Worm (Caenorhabditis elegans): ENCODE measurements around the gene nspc-13.
A peak's percentile ranks its signal among the peaks of the same experiment; 100 is the strongest.
"Not testable (repeated sequence)": the region's sequence is repeated elsewhere in the genome, so short reads cannot be mapped to it uniquely, and the experiment has no call there.

The nspc-13 gene

DNA sequence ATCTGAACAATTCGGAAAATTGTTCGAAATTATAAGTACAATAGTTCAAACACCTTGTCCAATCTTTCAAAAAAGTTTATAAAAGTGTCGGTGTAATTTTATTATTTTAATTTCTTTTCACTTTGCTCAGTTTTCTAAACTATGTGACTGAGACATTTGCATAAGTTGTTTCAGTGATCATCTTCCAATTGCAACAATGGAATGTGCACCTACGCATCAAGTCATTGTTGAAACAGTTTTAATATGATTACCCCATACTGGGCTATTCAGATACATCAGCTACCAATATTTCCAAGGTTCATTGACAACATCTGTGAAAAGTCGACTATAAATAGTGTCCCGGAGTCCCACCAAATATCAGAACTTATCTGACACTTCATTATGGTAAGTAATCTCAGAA lies at the start of gene nspc-13:
Gene nspc-13 (plus strand): TSS at position 301 of the 400 bp plus-strand sequence.
- TF ChIP-seq blmp-1 (tag; optimal IDR thresholded peaks at IDR 0.05) (no peak), pqm-1 (tag; optimal IDR thresholded peaks at IDR 0.05) (no peak), efl-1 (optimal IDR thresholded peaks at IDR 0.05) (no peak), efl-1 (GFP tag; optimal IDR thresholded peaks at IDR 0.05 in 1 of 2) (no peak), ceh-90 (tag; optimal IDR thresholded peaks at IDR 0.05) (no peak), zip-4 (GFP tag; optimal IDR thresholded peaks at IDR 0.05) (no peak), grh-1 (GFP tag; IDR thresholded peaks at IDR 0.05) (no peak), nhr-237 (tag; optimal IDR thresholded peaks at IDR 0.05) (no peak), efl-3 (GFP tag; optimal IDR thresholded peaks at IDR 0.05) (no peak), ceh-88 (GFP tag; IDR thresholded peaks at IDR 0.05) (no peak)

DNA sequence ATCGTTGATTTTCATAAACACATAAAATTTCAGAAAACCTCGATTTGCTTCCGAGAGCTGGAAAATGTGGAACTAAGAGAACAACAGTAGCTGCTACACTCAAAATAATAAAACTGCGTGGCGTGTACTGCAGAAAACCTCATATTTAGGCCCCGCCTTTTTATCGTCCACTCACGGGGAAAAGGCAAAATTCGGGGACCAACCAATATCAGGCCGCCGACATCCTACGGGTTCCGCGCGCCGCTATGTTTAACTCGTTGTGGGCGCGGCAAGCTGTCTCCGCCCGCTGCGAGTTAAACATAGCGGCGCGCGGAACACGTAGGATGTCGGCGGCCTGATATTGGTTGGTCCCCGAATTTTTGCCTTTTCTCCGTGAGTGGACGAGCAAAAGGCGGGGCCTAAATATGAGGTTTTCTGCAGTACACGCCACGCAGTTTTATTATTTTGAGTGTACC lies 49.2 kb upstream of the nspc-13 start, which contains the start of gene F17A2.16:
Gene F17A2.16 (plus strand): TSS at position 405 of the 455 bp plus-strand sequence.
- not testable (repeated sequence) for TF ChIP-seq efl-1 (optimal IDR thresholded peaks at IDR 0.05); efl-1 (GFP tag; optimal IDR thresholded peaks at IDR 0.05 in 1 of 2); ceh-90 (tag; optimal IDR thresholded peaks at IDR 0.05); nhr-85 (tag)

DNA sequence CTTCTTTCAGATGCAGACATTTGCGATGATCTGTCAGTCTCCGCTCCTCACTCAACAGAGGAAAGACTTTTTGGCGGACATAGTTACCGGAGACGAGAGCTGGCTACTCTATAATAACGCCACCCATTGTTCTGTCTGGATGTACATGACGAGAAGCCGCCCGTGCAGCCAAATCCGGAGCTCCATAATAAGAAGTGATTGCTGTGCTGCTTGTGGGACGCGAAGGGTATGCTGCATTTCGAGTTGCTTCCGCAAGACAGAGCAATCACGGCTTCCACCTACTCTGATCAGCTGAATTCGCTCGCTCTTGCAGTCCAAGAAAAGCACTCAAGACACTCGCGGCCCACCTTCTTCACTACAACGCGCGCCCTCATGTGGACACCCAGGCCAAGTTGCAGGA lies 43.4 kb upstream of the nspc-13 start:
- TF ChIP-seq ets-5 (GFP tag; IDR thresholded peaks at IDR 0.05): no peak
- TF ChIP-seq tbx-2 (tag; optimal IDR thresholded peaks at IDR 0.05): no peak
- TF ChIP-seq nhr-77 (tag; optimal IDR thresholded peaks at IDR 0.05): no peak
- no peak for TF ChIP-seq sptf-1 (tag; optimal IDR thresholded peaks at IDR 0.05)
- TF ChIP-seq lin-39 (tag; optimal IDR thresholded peaks at IDR 0.05): no peak
- TF ChIP-seq nhr-19 (GFP tag; conservative IDR thresholded peaks at IDR 0.05): no peak
- TF ChIP-seq hpl-2 (GFP tag; optimal IDR thresholded peaks at IDR 0.05): no peak
- TF ChIP-seq dpl-1 (GFP tag; optimal IDR thresholded peaks at IDR 0.05): no peak
- TF ChIP-seq nhr-20 (tag; optimal IDR thresholded peaks at IDR 0.05): no peak
- no peak for TF ChIP-seq nhr-12 (tag; optimal IDR thresholded peaks at IDR 0.05)

DNA sequence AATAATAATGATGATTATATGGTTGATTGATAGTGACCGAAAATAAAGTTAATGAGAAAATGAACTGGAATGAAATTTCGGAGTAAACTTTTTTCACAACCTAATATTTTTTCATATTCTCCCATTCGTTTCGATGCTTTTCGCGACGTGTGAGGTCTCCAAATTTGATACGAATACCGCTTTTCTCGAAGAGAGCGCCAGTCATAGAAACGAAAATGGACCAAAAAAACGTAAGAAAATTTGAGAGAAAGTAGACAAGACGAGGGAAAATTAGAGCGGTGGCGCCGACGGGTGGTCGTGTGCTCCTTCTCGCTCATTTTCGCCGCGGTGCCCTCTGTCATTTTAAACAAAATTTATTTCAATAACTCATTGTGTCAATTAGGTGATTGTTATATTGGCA lies 42.8 kb upstream of the nspc-13 start:
- TF ChIP-seq nhr-20 (tag; optimal IDR thresholded peaks at IDR 0.05) (no peak), elt-2 (tag; optimal IDR thresholded peaks at IDR 0.05) (peak; percentile 5)

DNA sequence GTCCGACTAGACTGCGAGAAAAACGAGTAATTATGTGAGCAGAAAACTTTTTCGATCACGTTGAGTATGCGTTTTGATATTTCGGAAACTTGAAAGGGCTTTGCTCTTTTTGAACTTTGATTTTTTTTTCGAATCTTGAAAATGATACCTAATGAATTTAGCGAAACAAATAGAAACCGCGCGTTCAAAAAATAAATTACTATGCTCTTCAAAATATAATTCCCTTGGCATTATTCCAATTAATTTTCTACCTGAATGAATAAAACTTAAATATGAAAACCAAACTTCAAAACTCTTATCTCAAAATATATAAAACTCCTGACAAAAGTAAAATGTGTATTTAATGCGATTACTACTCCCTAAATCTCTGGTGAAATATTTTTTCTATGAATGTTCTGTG lies 42.0 kb upstream of the nspc-13 start, which contains the start of gene xtr-2:
Gene xtr-2 (plus strand): TSS at position 301 of the 400 bp plus-strand sequence.
- TF ChIP-seq alr-1 (tag; optimal IDR thresholded peaks at IDR 0.05; ENCODE audit: borderline replicate concordance) (no peak), dsc-1 (tag; optimal IDR thresholded peaks at IDR 0.05) (no peak), aha-1 (tag; optimal IDR thresholded peaks at IDR 0.05) (no peak), vab-15 (tag; optimal IDR thresholded peaks at IDR 0.05) (no peak), unc-130 (tag; optimal IDR thresholded peaks at IDR 0.05) (no peak), lin-14 (GFP tag; optimal IDR thresholded peaks at IDR 0.05) (no peak), nhr-76 (tag; optimal IDR thresholded peaks at IDR 0.05) (no peak), ztf-4 (tag; optimal IDR thresholded peaks at IDR 0.05) (no peak), C04F5.9 (tag; optimal IDR thresholded peaks at IDR 0.05) (no peak), lsy-2 (tag; optimal IDR thresholded peaks at IDR 0.05) (no peak), mep-1 (tag; optimal IDR thresholded peaks at IDR 0.05) (no peak), tlp-1 (tag; optimal IDR thresholded peaks at IDR 0.05) (no peak), pqm-1 (tag; optimal IDR thresholded peaks at IDR 0.05) (no peak), ama-1 (optimal IDR thresholded peaks at IDR 0.05) (no peak), lin-35 (GFP tag; optimal IDR thresholded peaks at IDR 0.05) (no peak), nhr-237 (tag; optimal IDR thresholded peaks at IDR 0.05) (no peak), grh-1 (GFP tag; IDR thresholded peaks at IDR 0.05) (no peak), skn-1 (tag; optimal IDR thresholded peaks at IDR 0.05) (no peak), mab-9 (GFP tag; IDR thresholded peaks at IDR 0.05) (no peak), mdl-1 (tag; optimal IDR thresholded peaks at IDR 0.05) (no peak)
